Fruit fly (Drosophila melanogaster) whole organism, embryonic: ENCODE data around the gene Tom40.

Experiments used
- B-H2 ChIP-seq: fragments of 200-800 bp; sonication (Bioruptor generic); optimal IDR thresholded peaks from 2 replicates; lab custom pipeline; 2018; ENCODE audit warnings: missing biosample characterization, mild to moderate bottlenecking, missing genetic modification characterization
- CG12104 ChIP-seq: fragments of 200-800 bp; sonication (Bioruptor generic); optimal IDR thresholded peaks from 3 replicates; lab custom pipeline; 2016; ENCODE audit warnings: missing biosample characterization, missing genetic modification characterization
- CG12659 ChIP-seq: fragments of 200-800 bp; sonication (Bioruptor generic); optimal IDR thresholded peaks from 3 replicates; lab custom pipeline; 2017; ENCODE audit warnings: mild to moderate bottlenecking, missing biosample characterization, missing genetic modification reagents, missing genetic modification characterization
- CG12942 ChIP-seq: fragments of 200-800 bp; sonication (Bioruptor generic); optimal IDR thresholded peaks from 3 replicates; lab custom pipeline; 2016; ENCODE audit warnings: missing biosample characterization, missing genetic modification characterization
- CG13424 ChIP-seq: fragments of 200-800 bp; sonication (Bioruptor generic); optimal IDR thresholded peaks from 2 replicates; lab custom pipeline; 2019; ENCODE audit warnings: missing biosample characterization, mild to moderate bottlenecking, missing genetic modification characterization, moderate library complexity
- CG14014 ChIP-seq: fragments of 200-800 bp; sonication (Bioruptor generic); IDR thresholded peaks from 2 replicates; pipeline ENCODE4 v1.3.6; 2022; ENCODE audit warnings: missing biosample characterization, missing genetic modification characterization
- CG14860 ChIP-seq: fragments of 200-800 bp; sonication (Bioruptor generic); IDR thresholded peaks from 3 replicates; pipeline ENCODE4 v1.3.6; 2022; ENCODE audit warnings: missing biosample characterization, missing genetic modification characterization; ENCODE audit not compliant: partially characterized antibody
- CG15514 ChIP-seq: fragments of 200-800 bp; sonication (Bioruptor generic); optimal IDR thresholded peaks from 3 replicates; lab custom pipeline; 2017; ENCODE audit warnings: missing biosample characterization, missing genetic modification characterization, mild to moderate bottlenecking, moderate library complexity, missing genetic modification reagents
- CG17912 ChIP-seq: fragments of 200-800 bp; sonication (Bioruptor generic); optimal IDR thresholded peaks from 2 replicates; lab custom pipeline; 2018; ENCODE audit warnings: missing biosample characterization, mild to moderate bottlenecking, missing genetic modification characterization
- CG2678 ChIP-seq: fragments of 200-800 bp; sonication (Bioruptor generic); optimal IDR thresholded peaks from 3 replicates; lab custom pipeline; 2019; ENCODE audit warnings: missing biosample characterization, mild to moderate bottlenecking, missing genetic modification characterization, moderate library complexity
- CG31365 ChIP-seq: fragments of 200-800 bp; sonication (Bioruptor generic); optimal IDR thresholded peaks from 2 replicates; lab custom pipeline; 2018; ENCODE audit warnings: missing biosample characterization, mild to moderate bottlenecking, missing genetic modification characterization
- CG32532 ChIP-seq: fragments of 200-800 bp; sonication (Bioruptor generic); IDR thresholded peaks from 2 replicates; pipeline ENCODE4 v1.3.6; 2022; ENCODE audit warnings: missing biosample characterization, missing genetic modification characterization
- CG33557 ChIP-seq: fragments of 200-800 bp; sonication (Bioruptor generic); optimal IDR thresholded peaks from 2 replicates; lab custom pipeline; 2019; ENCODE audit warnings: missing biosample characterization, mild to moderate bottlenecking, missing genetic modification characterization, moderate library complexity
- CG4328 ChIP-seq: fragments of 200-800 bp; sonication (Bioruptor generic); optimal IDR thresholded peaks from 3 replicates; lab custom pipeline; 2017; ENCODE audit warnings: missing biosample characterization, missing genetic modification reagents, missing genetic modification characterization
- CG7357 ChIP-seq: fragments of 200-800 bp; sonication (Bioruptor generic); IDR thresholded peaks from 3 replicates; pipeline ENCODE4 v1.3.6; 2022; ENCODE audit warnings: missing biosample characterization, missing genetic modification characterization
- CG7745 ChIP-seq: fragments of 200-800 bp; sonication (Bioruptor generic); optimal IDR thresholded peaks from 2 replicates; lab custom pipeline; 2018; ENCODE audit warnings: missing biosample characterization, mild to moderate bottlenecking, missing genetic modification characterization, moderate library complexity
- CG9727 ChIP-seq: fragments of 200-800 bp; sonication (Bioruptor generic); optimal IDR thresholded peaks from 3 replicates; lab custom pipeline; 2017; ENCODE audit warnings: missing biosample characterization, mild to moderate bottlenecking, missing genetic modification characterization
- Dbx ChIP-seq: fragments of 200-800 bp; sonication (Bioruptor generic); IDR thresholded peaks from 3 replicates; pipeline ENCODE4 v1.3.6; 2022; ENCODE audit warnings: missing biosample characterization, missing genetic modification characterization
- Fer2 ChIP-seq: fragments of 200-800 bp; sonication (Bioruptor generic); optimal IDR thresholded peaks from 2 replicates; lab custom pipeline; 2018; ENCODE audit warnings: missing biosample characterization, mild to moderate bottlenecking, missing genetic modification characterization, moderate library complexity
- Gsc ChIP-seq: fragments of 200-800 bp; sonication (Bioruptor generic); IDR thresholded peaks from 2 replicates; pipeline ENCODE4 v1.3.6; 2022; ENCODE audit warnings: missing biosample characterization, missing genetic modification characterization
- HLH4C ChIP-seq: fragments of 200-800 bp; sonication (Bioruptor generic); IDR thresholded peaks from 3 replicates; pipeline ENCODE4 v1.3.6; 2022; ENCODE audit warnings: missing biosample characterization, missing genetic modification characterization; ENCODE audit not compliant: partially characterized antibody
- HLH54F ChIP-seq: fragments of 200-800 bp; sonication (Bioruptor generic); optimal IDR thresholded peaks from 3 replicates; lab custom pipeline; 2016; ENCODE audit warnings: missing biosample characterization, missing genetic modification characterization
- Hey ChIP-seq: fragments of 200-800 bp; sonication (Bioruptor generic); optimal IDR thresholded peaks from 3 replicates; lab custom pipeline; 2018; ENCODE audit warnings: missing biosample characterization, mild to moderate bottlenecking, missing genetic modification characterization
- Jarid2 ChIP-seq: fragments of 200-800 bp; sonication (Bioruptor generic); optimal IDR thresholded peaks from 3 replicates; lab custom pipeline; 2017; ENCODE audit warnings: mild to moderate bottlenecking, missing biosample characterization, missing genetic modification reagents, missing genetic modification characterization
- Nf-YA ChIP-seq: fragments of 200-800 bp; sonication (Bioruptor generic); IDR thresholded peaks from 2 replicates; pipeline ENCODE4 v1.3.6; 2022; ENCODE audit warnings: missing biosample characterization, missing genetic modification characterization
- Ptx1 ChIP-seq: fragments of 200-800 bp; sonication (Bioruptor generic); IDR thresholded peaks from 2 replicates; pipeline ENCODE4 v1.3.6; 2022; ENCODE audit warnings: missing biosample characterization, missing genetic modification characterization
- Scr ChIP-seq: fragments of 200-800 bp; sonication (Bioruptor generic); IDR thresholded peaks from 2 replicates; pipeline ENCODE4 v1.3.6; 2022; ENCODE audit warnings: missing biosample characterization, missing genetic modification characterization; ENCODE audit not compliant: partially characterized antibody
- croc ChIP-seq: fragments of 200-800 bp; sonication (Bioruptor generic); conservative IDR thresholded peaks from 3 replicates; pipeline ENCODE4 v1.3.6; 2022; ENCODE audit warnings: missing biosample characterization, missing genetic modification characterization
- ewg ChIP-seq: fragments of 200-800 bp; sonication (Bioruptor generic); optimal IDR thresholded peaks from 3 replicates; lab custom pipeline; 2017; ENCODE audit warnings: mild to moderate bottlenecking, missing biosample characterization, missing genetic modification reagents, missing genetic modification characterization
- exex ChIP-seq: fragments of 200-800 bp; sonication (Bioruptor generic); optimal IDR thresholded peaks from 4 replicates; lab custom pipeline; 2018; ENCODE audit warnings: missing biosample characterization, mild to moderate bottlenecking, missing genetic modification characterization, moderate library complexity
- fd102C ChIP-seq: fragments of 200-800 bp; sonication (Bioruptor generic); optimal IDR thresholded peaks from 2 replicates; lab custom pipeline; 2018; ENCODE audit warnings: missing biosample characterization, mild to moderate bottlenecking, missing genetic modification characterization, moderate library complexity
- fd96Cb ChIP-seq: fragments of 200-800 bp; sonication (Bioruptor generic); optimal IDR thresholded peaks from 2 replicates; lab custom pipeline; 2018; ENCODE audit warnings: missing biosample characterization, mild to moderate bottlenecking, missing genetic modification characterization, moderate library complexity
- gcm ChIP-seq: fragments of 200-800 bp; sonication (Bioruptor generic); optimal IDR thresholded peaks from 2 replicates; lab custom pipeline; 2019; ENCODE audit warnings: missing biosample characterization, mild to moderate bottlenecking, missing genetic modification characterization, moderate library complexity
- gfzf ChIP-seq: fragments of 200-800 bp; sonication (Bioruptor generic); optimal IDR thresholded peaks from 2 replicates; lab custom pipeline; 2016; ENCODE audit warnings: missing biosample characterization, mild to moderate bottlenecking, missing genetic modification characterization, moderate library complexity
- gro ChIP-seq: fragments of 200-800 bp; sonication (Bioruptor generic); optimal IDR thresholded peaks from 2 replicates; lab custom pipeline; 2016; ENCODE audit warnings: missing biosample characterization, missing genetic modification characterization
- lmd ChIP-seq: fragments of 200-800 bp; sonication (Bioruptor generic); IDR thresholded peaks from 2 replicates; pipeline ENCODE4 v1.3.6; 2022; ENCODE audit warnings: missing biosample characterization, missing genetic modification characterization
- pfk ChIP-seq: fragments of 200-800 bp; sonication (Bioruptor generic); optimal IDR thresholded peaks from 2 replicates; lab custom pipeline; 2018; ENCODE audit warnings: missing biosample characterization, mild to moderate bottlenecking, missing genetic modification characterization, moderate library complexity
- phol ChIP-seq: fragments of 200-800 bp; sonication (Bioruptor generic); optimal IDR thresholded peaks from 3 replicates; lab custom pipeline; 2018; ENCODE audit warnings: missing biosample characterization, mild to moderate bottlenecking, missing genetic modification characterization, moderate library complexity
- pita ChIP-seq: fragments of 200-800 bp; sonication (Bioruptor generic); optimal IDR thresholded peaks from 2 replicates; lab custom pipeline; 2017; ENCODE audit warnings: missing biosample characterization, mild to moderate bottlenecking, missing genetic modification characterization
- pros ChIP-seq: fragments of 200-800 bp; sonication (Bioruptor generic); optimal IDR thresholded peaks from 3 replicates; lab custom pipeline; 2019; ENCODE audit warnings: missing biosample characterization, mild to moderate bottlenecking, missing genetic modification characterization, moderate library complexity
- pum ChIP-seq: fragments of 200-800 bp; sonication (Bioruptor generic); optimal IDR thresholded peaks from 2 replicates; lab custom pipeline; 2016; ENCODE audit warnings: missing biosample characterization, missing genetic modification characterization
- sc ChIP-seq, 3 experiments: fragments of >200 bp in 2 of 3; fragments of 200-800 bp in 1 of 3; sonication (Bioruptor generic) in 1 of 3; optimal IDR thresholded peaks; 2 replicates in 2 of 3; 3 replicates in 1 of 3; lab custom pipeline; 2017; ENCODE audit warnings: mild to moderate bottlenecking in 1 of 3, missing biosample characterization in 1 of 3, missing genetic modification characterization in 1 of 3, missing genetic modification reagents in 1 of 3
- ssp ChIP-seq: fragments of 200-800 bp; sonication (Bioruptor generic); IDR thresholded peaks from 2 replicates; pipeline ENCODE4 v1.3.6; 2022; ENCODE audit warnings: missing biosample characterization, missing genetic modification characterization
- tin ChIP-seq: fragments of 200-800 bp; sonication (Bioruptor generic); optimal IDR thresholded peaks from 3 replicates; lab custom pipeline; 2016; ENCODE audit warnings: missing biosample characterization, missing genetic modification characterization
- wdn ChIP-seq: fragments of 200-800 bp; sonication (Bioruptor generic); IDR thresholded peaks from 2 replicates; pipeline ENCODE4 v1.3.6; 2022; ENCODE audit warnings: missing biosample characterization, missing genetic modification characterization
- wek ChIP-seq: fragments of 200-800 bp; sonication (Bioruptor generic); optimal IDR thresholded peaks from 3 replicates; lab custom pipeline; 2018; ENCODE audit warnings: missing biosample characterization, mild to moderate bottlenecking, missing genetic modification characterization, moderate library complexity
- zen ChIP-seq: fragments of 200-800 bp; sonication (Bioruptor generic); optimal IDR thresholded peaks from 3 replicates; lab custom pipeline; 2018; ENCODE audit warnings: missing biosample characterization, mild to moderate bottlenecking, missing genetic modification characterization, moderate library complexity
- zfh1 ChIP-seq: fragments of 200-800 bp; sonication (Bioruptor generic); IDR thresholded peaks from 3 replicates; pipeline ENCODE4 v1.3.6; 2022; ENCODE audit warnings: missing biosample characterization, missing genetic modification characterization

The Tom40 gene

dm6 chrX:7701282-7702078, 35.2 kb upstream of the Tom40 start (continued):
- TF ChIP-seq zen (tag; lab: Kevin White, UChicago) = peak; percentile 1
- TF ChIP-seq CG33557 (GFP tag; lab: Kevin White, UChicago) = peak; percentile 4
- TF ChIP-seq zfh1 (GFP tag; lab: Robert Waterston, UW) = no peak
- TF ChIP-seq HLH54F = peak; percentile 45
- no peak for TF ChIP-seq pum (GFP tag; lab: Kevin White, UChicago)
- peak; percentile 78 for TF ChIP-seq CG13424 (tag; lab: Kevin White, UChicago)
- peak; percentile 77 for TF ChIP-seq lmd (GFP tag; lab: Robert Waterston, UW)
- TF ChIP-seq Fer2 (tag; lab: Kevin White, UChicago) = peak; percentile 67
- no peak for TF ChIP-seq wek (GFP tag; lab: Kevin White, UChicago)
- peak; percentile 71 for TF ChIP-seq phol (tag; lab: Kevin White, UChicago)
- TF ChIP-seq pita (GFP tag; lab: Kevin White, UChicago) = no peak
- TF ChIP-seq pfk (GFP tag; lab: Kevin White, UChicago) = no peak
- peak; percentile 71 for TF ChIP-seq CG9727 (GFP tag; lab: Kevin White, UChicago)
- no peak for TF ChIP-seq HLH4C
- no peak for TF ChIP-seq Scr (GFP tag; lab: Robert Waterston, UW)
- no peak for TF ChIP-seq pros (GFP tag; lab: Kevin White, UChicago)
- peak; percentile 60 for TF ChIP-seq CG14014 (GFP tag; lab: Robert Waterston, UW)
- no peak for TF ChIP-seq Nf-YA
- peak; percentile 44 for TF ChIP-seq ewg (GFP tag; lab: Kevin White, UChicago)
- peak; percentile 85 for TF ChIP-seq CG12659 (GFP tag; lab: Kevin White, UChicago)
- peak; percentile 39 for TF ChIP-seq tin
- TF ChIP-seq Dbx (GFP tag; lab: Robert Waterston, UW) = peak; percentile 67
- peak; percentile 77 for TF ChIP-seq Ptx1 (GFP tag; lab: Robert Waterston, UW)
- TF ChIP-seq CG7745 (tag; lab: Kevin White, UChicago) = no peak
- TF ChIP-seq fd96Cb (tag; lab: Kevin White, UChicago) = peak; percentile 71
- peak; percentile 79 for TF ChIP-seq B-H2 (GFP tag; lab: Kevin White, UChicago)
- TF ChIP-seq ssp = no peak
- no peak for TF ChIP-seq sc (optimal IDR thresholded peaks at IDR 0.05; lab: Kevin White, UChicago)
- peak; percentile 7 for TF ChIP-seq sc (GFP tag; optimal IDR thresholded peaks at IDR 0.05; lab: Kevin White, UChicago)
- TF ChIP-seq gfzf (GFP tag; lab: Kevin White, UChicago) = no peak
- peak; percentile 61 for TF ChIP-seq exex
- no peak for TF ChIP-seq Gsc
- TF ChIP-seq Jarid2 (GFP tag; lab: Kevin White, UChicago) = peak; percentile 42
- TF ChIP-seq gro (GFP tag; lab: Kevin White, UChicago) = no peak
- peak; percentile 74 for TF ChIP-seq CG4328
- peak; percentile 86 for TF ChIP-seq CG2678 (tag; lab: Kevin White, UChicago)
- peak; percentile 79 for TF ChIP-seq CG12104 (GFP tag; lab: Kevin White, UChicago)
- no peak for TF ChIP-seq fd102C
- peak; percentile 13 for TF ChIP-seq CG12942 (GFP tag; lab: Kevin White, UChicago)
- peak; percentile 57 for TF ChIP-seq gcm (GFP tag; lab: Kevin White, UChicago)
- TF ChIP-seq CG15514 (GFP tag; lab: Kevin White, UChicago) = peak; percentile 81
- peak; percentile 85 for TF ChIP-seq CG32532 (GFP tag; lab: Robert Waterston, UW)
- TF ChIP-seq CG31365 (tag; lab: Kevin White, UChicago) = no peak
- no peak for TF ChIP-seq croc (GFP tag; lab: Robert Waterston, UW)
- TF ChIP-seq Hey (tag; lab: Kevin White, UChicago) = peak; percentile 4
- no peak; the same call in 1 of the 2 replicates for TF ChIP-seq wdn (GFP tag; lab: Robert Waterston, UW)
- TF ChIP-seq CG17912 (GFP tag; lab: Kevin White, UChicago) = no peak
- peak; percentile 48; the same call in 2 of the 3 replicates for TF ChIP-seq CG7357 (GFP tag; lab: Robert Waterston, UW)
- no peak for TF ChIP-seq CG14860 (GFP tag; lab: Robert Waterston, UW)
